Worm (Caenorhabditis elegans): Measurements from ENCODE around the gene R10E9.3.

- no peak for TF ChIP-seq cog-1 (tag; optimal IDR thresholded peaks at IDR 0.05)
- no peak for TF ChIP-seq med-1 (GFP tag; optimal IDR thresholded peaks at IDR 0.05; ENCODE audit: insufficient read depth)
- no peak for TF ChIP-seq tab-1 (GFP tag; IDR thresholded peaks at IDR 0.05)
Observed at ce11 chrIII:3970395-3970794, 10.4 kb downstream of the R10E9.3 start.

Measured in whole organism, midembryonic.